Fruit fly (Drosophila melanogaster) whole organism, wandering third instar larva: Measurements from ENCODE around the gene CG13063.

Experiments
- Abd-B ChIP-seq: fragments of >200 bp; optimal IDR thresholded peaks from 2 replicates; lab custom pipeline; 2017; ENCODE audit warnings: missing biosample characterization, missing genetic modification characterization
- CG32264 ChIP-seq: fragments of 200-800 bp; sonication (Bioruptor generic); optimal IDR thresholded peaks from 2 replicates; lab custom pipeline; 2016; ENCODE audit warnings: missing biosample characterization, missing genetic modification characterization
- Dfd ChIP-seq: fragments of >200 bp; optimal IDR thresholded peaks from 2 replicates; lab custom pipeline; 2017; ENCODE audit warnings: missing biosample characterization, missing genetic modification characterization
- Hr78 ChIP-seq: fragments of >200 bp; optimal IDR thresholded peaks from 2 replicates; lab custom pipeline; 2017; ENCODE audit warnings: missing biosample characterization, missing genetic modification characterization
- Jra ChIP-seq: sonication (Bioruptor generic); optimal IDR thresholded peaks from 2 replicates; lab custom pipeline; 2016; ENCODE audit warnings: missing biosample characterization, missing genetic modification characterization
- Rel ChIP-seq, 2 experiments: fragments of 200-800 bp; sonication (Bioruptor generic) in 1 of 2; optimal IDR thresholded peaks; 2 replicates in 1 of 2; 3 replicates in 1 of 2; lab custom pipeline; 2016 to 2019; ENCODE audit warnings: mild to moderate bottlenecking in 2 of 2, missing biosample characterization in 2 of 2, missing genetic modification characterization in 2 of 2, moderate library complexity in 1 of 2
- Sp1 ChIP-seq: fragments of 200-800 bp; sonication (Bioruptor generic); optimal IDR thresholded peaks from 3 replicates; lab custom pipeline; 2019; ENCODE audit warnings: missing biosample characterization, mild to moderate bottlenecking, missing genetic modification characterization, moderate library complexity
- Vsx2 ChIP-seq: fragments of 200-300, 225-300 bp; sonication (Bioruptor generic); optimal IDR thresholded peaks from 2 replicates; lab custom pipeline; 2018; ENCODE audit warnings: missing biosample characterization, missing genetic modification characterization; ENCODE audit not compliant: partially characterized antibody
- dmrt93B ChIP-seq: fragments of 200-800 bp; sonication (Bioruptor generic); optimal IDR thresholded peaks from 2 replicates; lab custom pipeline; 2018; ENCODE audit warnings: missing biosample characterization, mild to moderate bottlenecking, missing genetic modification characterization
- foxo ChIP-seq, 2 experiments: fragments of 200-800 bp; sonication (Bioruptor generic); optimal IDR thresholded peaks; 2 replicates in 1 of 2; 3 replicates in 1 of 2; lab custom pipeline; 2016 to 2017; ENCODE audit warnings: missing biosample characterization in 2 of 2, missing genetic modification characterization in 2 of 2
- jim ChIP-seq: fragments of 175-275, 200-325 bp; sonication (Bioruptor generic); optimal IDR thresholded peaks from 2 replicates; lab custom pipeline; 2016; ENCODE audit warnings: missing biosample characterization, mild to moderate bottlenecking, missing genetic modification characterization
- lola ChIP-seq: fragments of >200 bp; optimal IDR thresholded peaks from 2 replicates; lab custom pipeline; 2017; ENCODE audit warnings: missing biosample characterization, missing genetic modification characterization
- psq ChIP-seq: fragments of 200-800 bp; sonication (Bioruptor generic); optimal IDR thresholded peaks from 3 replicates; lab custom pipeline; 2017; ENCODE audit warnings: missing biosample characterization, mild to moderate bottlenecking, missing genetic modification characterization, moderate library complexity
- usp ChIP-seq: fragments of >200 bp; optimal IDR thresholded peaks from 2 replicates; lab custom pipeline; 2017; ENCODE audit warnings: missing biosample characterization, missing genetic modification characterization

dm6 chr3L:16303078-16303477 lies 3.3 kb upstream of the CG13063 start, which contains the start of gene CG13044:
- no peak for TF ChIP-seq lola
- TF ChIP-seq Vsx2 (GFP tag; lab: Kevin White, UChicago), result no peak
- no peak for TF ChIP-seq dmrt93B
- no peak for TF ChIP-seq Dfd (GFP tag; lab: Kevin White, UChicago)
- no peak for TF ChIP-seq Hr78
- no peak for TF ChIP-seq foxo (GFP tag; optimal IDR thresholded peaks at IDR 0.05; lab: Kevin White, UChicago)
- no peak for TF ChIP-seq psq (GFP tag; lab: Kevin White, UChicago)
- TF ChIP-seq Jra (GFP tag; lab: Kevin White, UChicago), result no peak
- TF ChIP-seq usp (GFP tag; lab: Kevin White, UChicago), result no peak
- TF ChIP-seq CG32264 (GFP tag; lab: Kevin White, UChicago), result no peak
- TF ChIP-seq Rel (GFP tag; optimal IDR thresholded peaks at IDR 0.05; lab: Kevin White, UChicago), result no peak
- no peak for TF ChIP-seq Rel (tag; optimal IDR thresholded peaks at IDR 0.05; lab: Kevin White, UChicago)
- TF ChIP-seq Abd-B (GFP tag; lab: Kevin White, UChicago), result no peak
- no peak for TF ChIP-seq jim (GFP tag; lab: Kevin White, UChicago)
- no peak for TF ChIP-seq Sp1
